Worm (Caenorhabditis elegans): ENCODE results near the gene glb-17.

ce11 chrX:9616919-9617318 lies 40.1 kb upstream of the glb-17 start, which contains the start of gene C11E4.7:
- TF ChIP-seq skn-1 (tag; optimal IDR thresholded peaks at IDR 0.05): no peak
- TF ChIP-seq nfya-1 (tag; optimal IDR thresholded peaks at IDR 0.05; ENCODE audit: insufficient read depth): no peak
- no peak for TF ChIP-seq elt-2 (tag; optimal IDR thresholded peaks at IDR 0.05)
- TF ChIP-seq daf-12 (tag; optimal IDR thresholded peaks at IDR 0.05): no peak
- no peak for TF ChIP-seq unc-62 (GFP tag; optimal IDR thresholded peaks at IDR 0.05)
- no peak for TF ChIP-seq lsy-12 (tag; optimal IDR thresholded peaks at IDR 0.05)
- no peak for TF ChIP-seq fkh-10 (GFP tag; optimal IDR thresholded peaks at IDR 0.05)
- TF ChIP-seq egl-27 (tag; optimal IDR thresholded peaks at IDR 0.05): no peak
- TF ChIP-seq tbx-2 (tag; optimal IDR thresholded peaks at IDR 0.05): no peak
- TF ChIP-seq lin-39 (tag; optimal IDR thresholded peaks at IDR 0.05): no peak
- TF ChIP-seq ceh-9 (tag; optimal IDR thresholded peaks at IDR 0.05): no peak

All from whole organism, L3 larva.